Worm (Caenorhabditis elegans): ENCODE results near the gene srab-7.

- TF ChIP-seq W03F9.2 (tag; optimal IDR thresholded peaks at IDR 0.05) (no peak), him-1 (tag; optimal IDR thresholded peaks at IDR 0.05) (no peak)
Measured at ce11 chrV:3204433-3204832, 49.5 kb upstream of the srab-7 start.

All from whole organism, L4/young adult.